Worm (Caenorhabditis elegans): ENCODE data around the gene C05C10.7.

ce11 chrII:9976405-9976804 is 37.6 kb upstream of the C05C10.7 start, which contains the start of gene R53.8:
- TF ChIP-seq ceh-82 (tag; optimal IDR thresholded peaks at IDR 0.05): no peak
- TF ChIP-seq nhr-11 (tag; optimal IDR thresholded peaks at IDR 0.05): no peak
- no peak for TF ChIP-seq unc-55 (GFP tag; optimal IDR thresholded peaks at IDR 0.05)
- no peak for TF ChIP-seq elt-3 (tag; optimal IDR thresholded peaks at IDR 0.05)
- TF ChIP-seq ama-1 (optimal IDR thresholded peaks at IDR 0.05): no peak
- no peak for TF ChIP-seq lin-39 (tag; optimal IDR thresholded peaks at IDR 0.05)
- TF ChIP-seq snpc-4 (tag; optimal IDR thresholded peaks at IDR 0.05): no peak
- TF ChIP-seq lsy-2 (tag; optimal IDR thresholded peaks at IDR 0.05): no peak
- TF ChIP-seq nhr-129 (tag; optimal IDR thresholded peaks at IDR 0.05): no peak
